Worm (Caenorhabditis elegans) whole organism, young adult: ENCODE measurements around the gene F26G1.5.

Source experiments
- F52B5.7 ChIP-seq: sonication (generic microtip); optimal IDR thresholded peaks from 2 replicates; lab custom pipeline; 2016; ENCODE audit warnings: mild to moderate bottlenecking, missing genetic modification characterization, missing compliant biosample characterization
- F55B11.4 ChIP-seq: sonication (generic microtip); optimal IDR thresholded peaks from 2 replicates; lab custom pipeline; 2016; ENCODE audit warnings: missing compliant biosample characterization, missing genetic modification characterization, borderline replicate concordance; ENCODE audit not compliant: insufficient read depth
- F57C9.4 ChIP-seq: sonication (generic microtip); optimal IDR thresholded peaks from 2 replicates; lab custom pipeline; 2017; ENCODE audit warnings: mild to moderate bottlenecking, missing genetic modification characterization, missing compliant biosample characterization
- Y67H2A.10 ChIP-seq: fragments of 200-800 bp; sonication (Bioruptor generic); conservative IDR thresholded peaks from 2 replicates; pipeline ENCODE4 v1.3.6; 2022; ENCODE audit warnings: missing genetic modification reagents, missing genetic modification characterization, missing compliant biosample characterization
- akir-1 ChIP-seq: fragments of 200-800 bp; sonication (Bioruptor generic); optimal IDR thresholded peaks from 2 replicates; lab custom pipeline; 2018; ENCODE audit warnings: mild to moderate bottlenecking, missing genetic modification characterization, moderate library complexity, missing compliant biosample characterization
- atf-7 ChIP-seq: sonication (generic microtip); optimal IDR thresholded peaks from 2 replicates; lab custom pipeline; 2017; ENCODE audit warnings: mild to moderate bottlenecking, missing genetic modification characterization, missing compliant biosample characterization
- attf-5 ChIP-seq: fragments of 200-800 bp; sonication (Bioruptor generic); optimal IDR thresholded peaks from 2 replicates; lab custom pipeline; 2018; ENCODE audit warnings: mild to moderate bottlenecking, missing genetic modification characterization, missing compliant biosample characterization
- ceh-27 ChIP-seq: fragments of 200-800 bp; sonication (Bioruptor generic); optimal IDR thresholded peaks from 2 replicates; lab custom pipeline; 2018; ENCODE audit warnings: mild to moderate bottlenecking, missing genetic modification characterization, moderate library complexity, missing compliant biosample characterization
- ceh-58 ChIP-seq: fragments of 200-800 bp; sonication (Bioruptor generic); IDR thresholded peaks from 2 replicates; pipeline ENCODE4 v1.3.6; 2022; ENCODE audit warnings: missing genetic modification characterization, missing compliant biosample characterization
- ceh-91 ChIP-seq: fragments of 200-800 bp; sonication (Bioruptor generic); IDR thresholded peaks from 2 replicates; pipeline ENCODE4 v1.3.6; 2022; ENCODE audit warnings: missing genetic modification reagents, missing genetic modification characterization, missing compliant biosample characterization
- dpff-1 ChIP-seq: sonication (generic microtip); optimal IDR thresholded peaks from 2 replicates; lab custom pipeline; 2017; ENCODE audit warnings: mild to moderate bottlenecking, missing genetic modification characterization, missing compliant biosample characterization
- ekl-4 ChIP-seq: fragments of 200-800 bp; sonication (Bioruptor generic); IDR thresholded peaks from 2 replicates; pipeline ENCODE4 v1.3.6; 2022; ENCODE audit warnings: missing genetic modification reagents, missing genetic modification characterization, missing compliant biosample characterization
- gei-17 ChIP-seq: fragments of 200-800 bp; sonication (Bioruptor generic); optimal IDR thresholded peaks from 2 replicates; lab custom pipeline; 2018; ENCODE audit warnings: mild to moderate bottlenecking, missing genetic modification characterization, missing compliant biosample characterization
- him-1 ChIP-seq: sonication (generic microtip); optimal IDR thresholded peaks from 2 replicates; lab custom pipeline; 2016; ENCODE audit warnings: missing genotype, missing genetic modification reagents, missing genetic modification characterization, missing compliant biosample characterization
- hlh-12 ChIP-seq: sonication (generic microtip); optimal IDR thresholded peaks from 2 replicates; lab custom pipeline; 2016; ENCODE audit warnings: missing genetic modification characterization, missing compliant biosample characterization
- hlh-26 ChIP-seq: fragments of 200-800 bp; sonication (Bioruptor generic); conservative IDR thresholded peaks from 2 replicates; pipeline ENCODE4 v1.3.6; 2022; ENCODE audit warnings: missing genetic modification reagents, missing genetic modification characterization, missing compliant biosample characterization
- hrde-1 ChIP-seq: sonication (generic microtip); optimal IDR thresholded peaks from 2 replicates; lab custom pipeline; 2016; ENCODE audit warnings: missing genetic modification characterization, mild to moderate bottlenecking, missing compliant biosample characterization, moderate library complexity, missing genotype, missing genetic modification reagents, borderline replicate concordance
- hsf-1 ChIP-seq: fragments of 200-800 bp; sonication (Bioruptor generic); IDR thresholded peaks from 2 replicates; pipeline ENCODE4 v1.3.6; 2022; ENCODE audit warnings: missing genetic modification reagents, missing genetic modification characterization, missing compliant biosample characterization
- lag-1 ChIP-seq: fragments of 200-800 bp; sonication (Bioruptor generic); IDR thresholded peaks from 2 replicates; pipeline ENCODE4 v1.3.6; 2022; ENCODE audit warnings: missing genetic modification reagents, missing genetic modification characterization, missing compliant biosample characterization
- lsy-27 ChIP-seq: sonication (generic microtip); optimal IDR thresholded peaks from 2 replicates; lab custom pipeline; 2017; ENCODE audit warnings: missing genetic modification characterization, mild to moderate bottlenecking, missing compliant biosample characterization, antibody characterized with exemption, missing genotype, borderline replicate concordance; ENCODE audit not compliant: insufficient read depth
- madf-10 ChIP-seq: sonication (generic microtip); optimal IDR thresholded peaks from 2 replicates; lab custom pipeline; 2016; ENCODE audit warnings: mild to moderate bottlenecking, missing genetic modification characterization, missing compliant biosample characterization
- madf-3 ChIP-seq: fragments of 200-800 bp; sonication (Bioruptor generic); IDR thresholded peaks from 2 replicates; pipeline ENCODE4 v1.3.6; 2022; ENCODE audit warnings: missing genetic modification reagents, missing genetic modification characterization, missing compliant biosample characterization
- mcd-1 ChIP-seq: fragments of 200-800 bp; sonication (Bioruptor generic); IDR thresholded peaks from 2 replicates; pipeline ENCODE4 v1.3.6; 2022; ENCODE audit warnings: missing genetic modification reagents, missing genetic modification characterization, missing compliant biosample characterization
- mel-28 ChIP-seq: sonication (generic microtip); optimal IDR thresholded peaks from 2 replicates; lab custom pipeline; 2016; ENCODE audit warnings: borderline replicate concordance, mild to moderate bottlenecking, missing genetic modification characterization, missing compliant biosample characterization
- mes-4 ChIP-seq: sonication (generic microtip); optimal IDR thresholded peaks from 2 replicates; lab custom pipeline; 2016; ENCODE audit warnings: missing genotype, missing genetic modification characterization, missing compliant biosample characterization
- nfyb-1 ChIP-seq: fragments of 200-800 bp; sonication (Bioruptor generic); IDR thresholded peaks from 2 replicates; pipeline ENCODE4 v1.3.6; 2022; ENCODE audit warnings: missing genetic modification reagents, missing genetic modification characterization, missing compliant biosample characterization
- nhr-80 ChIP-seq: sonication (generic microtip); optimal IDR thresholded peaks from 2 replicates; lab custom pipeline; 2016; ENCODE audit warnings: missing genetic modification characterization, missing compliant biosample characterization
- snpc-4 ChIP-seq, 5 experiments: fragments of 150-350 bp in 1 of 5; sonication (generic microtip) in 4 of 5; optimal IDR thresholded peaks; 2 replicates each; lab custom pipeline; 2014 to 2018; ENCODE audit warnings: missing genetic modification characterization in 5 of 5, missing biosample characterization in 3 of 5, antibody characterized with exemption in 2 of 5, mild to moderate bottlenecking in 2 of 5, missing compliant biosample characterization in 2 of 5, missing genotype in 2 of 5, moderate library complexity in 2 of 5, missing genetic modification reagents in 1 of 5
- sptf-2 ChIP-seq: fragments of 200-800 bp; sonication (Bioruptor generic); optimal IDR thresholded peaks from 2 replicates; lab custom pipeline; 2018; ENCODE audit warnings: mild to moderate bottlenecking, missing genetic modification characterization, missing compliant biosample characterization
- tlf-1 ChIP-seq: fragments of 200-800 bp; sonication (Bioruptor generic); optimal IDR thresholded peaks from 2 replicates; lab custom pipeline; 2018; ENCODE audit warnings: mild to moderate bottlenecking, missing genetic modification characterization, missing compliant biosample characterization
- xnd-1 ChIP-seq: sonication (generic microtip); optimal IDR thresholded peaks from 2 replicates; lab custom pipeline; 2016; ENCODE audit warnings: missing genotype, missing genetic modification reagents, missing genetic modification characterization, missing compliant biosample characterization
- ztf-22 ChIP-seq: fragments of 200-800 bp; sonication (Bioruptor generic); optimal IDR thresholded peaks from 2 replicates; lab custom pipeline; 2018; ENCODE audit warnings: mild to moderate bottlenecking, missing genetic modification characterization, moderate library complexity, missing compliant biosample characterization
- ztf-28 ChIP-seq: fragments of 200-800 bp; sonication (Bioruptor generic); IDR thresholded peaks from 2 replicates; pipeline ENCODE4 v1.3.6; 2022; ENCODE audit warnings: missing genetic modification reagents, missing genetic modification characterization, missing compliant biosample characterization
- ztf-3 ChIP-seq: fragments of 200-800 bp; sonication (Bioruptor generic); optimal IDR thresholded peaks from 2 replicates; lab custom pipeline; 2018; ENCODE audit warnings: mild to moderate bottlenecking, missing genetic modification characterization, missing compliant biosample characterization
- ztf-6 ChIP-seq: fragments of 200-800 bp; sonication (Bioruptor generic); IDR thresholded peaks from 2 replicates; pipeline ENCODE4 v1.3.6; 2022; ENCODE audit warnings: missing genetic modification reagents, missing genetic modification characterization, missing compliant biosample characterization

Gene F26G1.5

ce11 chrII:4806726-4807125 is 35.5 kb upstream of the F26G1.5 start:
- TF ChIP-seq mcd-1 (GFP tag; lab: Robert Waterston, UW) (no peak), him-1 (no peak), hlh-26 (GFP tag; lab: Robert Waterston, UW) (no peak), ceh-58 (GFP tag; lab: Robert Waterston, UW) (no peak), madf-3 (GFP tag; lab: Robert Waterston, UW) (no peak), hlh-12 (tag; lab: Kevin White, UChicago) (no peak), mel-28 (tag; lab: Kevin White, UChicago) (no peak), tlf-1 (no peak), dpff-1 (no peak), ztf-22 (GFP tag; lab: Kevin White, UChicago) (no peak), snpc-4 (GFP tag; optimal IDR thresholded peaks at IDR 0.05; lab: Kevin White, UChicago) (no peak), snpc-4 (tag; optimal IDR thresholded peaks at IDR 0.05; lab: Kevin White, UChicago) (no peak), ztf-6 (GFP tag; lab: Robert Waterston, UW) (no peak), attf-5 (GFP tag; lab: Kevin White, UChicago) (no peak), F57C9.4 (no peak), sptf-2 (GFP tag; lab: Kevin White, UChicago) (no peak), madf-10 (tag; lab: Kevin White, UChicago) (no peak)

- TF ChIP-seq gei-17 (GFP tag; lab: Kevin White, UChicago) (no peak), ekl-4 (no peak), ztf-28 (GFP tag; lab: Robert Waterston, UW) (no peak), madf-10 (tag; lab: Kevin White, UChicago) (no peak), hsf-1 (GFP tag; lab: Robert Waterston, UW) (no peak), Y67H2A.10 (GFP tag; lab: Robert Waterston, UW) (no peak)
These were observed 35.1 kb upstream of the F26G1.5 start for ce11 chrII:4806261-4806660.

ce11 chrII:4805799-4806198 is 34.6 kb upstream of the F26G1.5 start:
- no peak for TF ChIP-seq xnd-1 (tag; lab: Kevin White, UChicago)
- no peak for TF ChIP-seq lag-1 (GFP tag; lab: Robert Waterston, UW)
- no peak for TF ChIP-seq akir-1 (GFP tag; lab: Kevin White, UChicago)
- no peak for TF ChIP-seq ceh-27
- TF ChIP-seq ceh-91 (GFP tag; lab: Robert Waterston, UW), result no peak
- no peak for TF ChIP-seq hrde-1 (tag; lab: Kevin White, UChicago)
- TF ChIP-seq dpff-1, result no peak
- no peak for TF ChIP-seq atf-7
- no peak for TF ChIP-seq ztf-3 (GFP tag; lab: Kevin White, UChicago)
- TF ChIP-seq mes-4 (tag; lab: Kevin White, UChicago), result no peak
- TF ChIP-seq F52B5.7, result no peak
- no peak for TF ChIP-seq F55B11.4 (tag; lab: Kevin White, UChicago)
- no peak for TF ChIP-seq lsy-27 (tag; lab: Kevin White, UChicago)

ce11 chrII:4802917-4803316 is 31.7 kb upstream of the F26G1.5 start:
- TF ChIP-seq nhr-80 (tag; lab: Kevin White, UChicago), result peak; percentile 63
- no peak for TF ChIP-seq nfyb-1 (GFP tag; lab: Robert Waterston, UW)
